Fruit fly (Drosophila melanogaster) whole organism, embryonic: ENCODE results near the gene Npc2g.

ENCODE experiments used
- Aef1 ChIP-seq: fragments of 200-800 bp; sonication (Bioruptor generic); IDR thresholded peaks from 3 replicates; pipeline ENCODE4 v1.3.6; 2022; ENCODE audit warnings: missing biosample characterization, missing genetic modification characterization
- Atf6 ChIP-seq: fragments of 200-800 bp; sonication (Bioruptor generic); IDR thresholded peaks from 2 replicates; pipeline ENCODE4 v1.3.6; 2022; ENCODE audit warnings: missing biosample characterization, missing genetic modification characterization
- CG10959 ChIP-seq: fragments of 200-800 bp; sonication (Bioruptor generic); IDR thresholded peaks from 2 replicates; pipeline ENCODE4 v1.3.6; 2022; ENCODE audit warnings: missing biosample characterization, missing genetic modification characterization
- CG11085 ChIP-seq: fragments of 200-800 bp; sonication (Bioruptor generic); IDR thresholded peaks from 2 replicates; pipeline ENCODE4 v1.3.6; 2022; ENCODE audit warnings: missing biosample characterization, missing genetic modification characterization
- CG11247 ChIP-seq: fragments of 200-800 bp; sonication (Bioruptor generic); IDR thresholded peaks from 2 replicates; pipeline ENCODE4 v1.3.6; 2022; ENCODE audit warnings: missing biosample characterization, missing genetic modification characterization
- CG12391 ChIP-seq: fragments of 200-800 bp; sonication (Bioruptor generic); optimal IDR thresholded peaks from 3 replicates; lab custom pipeline; 2018; ENCODE audit warnings: missing biosample characterization, mild to moderate bottlenecking, missing genetic modification characterization, moderate library complexity
- CG15073 ChIP-seq: fragments of 200-800 bp; sonication (Bioruptor generic); optimal IDR thresholded peaks from 2 replicates; lab custom pipeline; 2016; ENCODE audit warnings: missing biosample characterization, missing genetic modification characterization
- CG15601 ChIP-seq: fragments of 200-800 bp; sonication (Bioruptor generic); optimal IDR thresholded peaks from 3 replicates; lab custom pipeline; 2019; ENCODE audit warnings: missing biosample characterization, mild to moderate bottlenecking, missing genetic modification characterization, moderate library complexity
- CG18619 ChIP-seq: fragments of 200-800 bp; sonication (Bioruptor generic); optimal IDR thresholded peaks from 3 replicates; lab custom pipeline; 2017; ENCODE audit warnings: missing biosample characterization, mild to moderate bottlenecking, missing genetic modification characterization
- CG2202 ChIP-seq: fragments of 200-800 bp; sonication (Bioruptor generic); optimal IDR thresholded peaks from 2 replicates; lab custom pipeline; 2018; ENCODE audit warnings: missing biosample characterization, mild to moderate bottlenecking, missing genetic modification characterization
- CG32767 ChIP-seq: fragments of 200-800 bp; sonication (Bioruptor generic); IDR thresholded peaks from 2 replicates; pipeline ENCODE4 v1.3.6; 2022; ENCODE audit warnings: missing biosample characterization, missing genetic modification characterization
- CG3995 ChIP-seq: fragments of 200-800 bp; sonication (Bioruptor generic); optimal IDR thresholded peaks from 3 replicates; lab custom pipeline; 2016; ENCODE audit warnings: missing biosample characterization, missing genetic modification characterization
- CG4424 ChIP-seq: fragments of 200-800 bp; sonication (Bioruptor generic); optimal IDR thresholded peaks from 3 replicates; lab custom pipeline; 2016; ENCODE audit warnings: missing biosample characterization, missing genetic modification characterization
- CG4707 ChIP-seq: fragments of 200-800 bp; sonication (Bioruptor generic); optimal IDR thresholded peaks from 2 replicates; lab custom pipeline; 2018; ENCODE audit warnings: missing biosample characterization, mild to moderate bottlenecking, missing genetic modification characterization, moderate library complexity
- CG4730 ChIP-seq: fragments of 200-800 bp; sonication (Bioruptor generic); IDR thresholded peaks from 2 replicates; pipeline ENCODE4 v1.3.6; 2022; ENCODE audit warnings: missing biosample characterization, missing genetic modification characterization
- CG4820 ChIP-seq: fragments of 200-800 bp; sonication (Bioruptor generic); optimal IDR thresholded peaks from 3 replicates; lab custom pipeline; 2016; ENCODE audit warnings: missing biosample characterization, missing genetic modification characterization
- CG5953 ChIP-seq: fragments of 200-800 bp; sonication (Bioruptor generic); IDR thresholded peaks from 2 replicates; pipeline ENCODE4 v1.3.6; 2022; ENCODE audit warnings: missing biosample characterization, missing genetic modification characterization
- CG6175 ChIP-seq: fragments of 200-800 bp; sonication (Bioruptor generic); IDR thresholded peaks from 3 replicates; pipeline ENCODE4 v1.3.6; 2022; ENCODE audit warnings: missing biosample characterization, missing genetic modification characterization
- CG6272 ChIP-seq: fragments of 200-800 bp; sonication (Bioruptor generic); IDR thresholded peaks from 2 replicates; pipeline ENCODE4 v1.3.6; 2022; ENCODE audit warnings: missing biosample characterization, missing genetic modification characterization
- CG7963 ChIP-seq: fragments of 200-800 bp; sonication (Bioruptor generic); IDR thresholded peaks from 3 replicates; pipeline ENCODE4 v1.3.6; 2022; ENCODE audit warnings: missing biosample characterization, missing genetic modification characterization; ENCODE audit not compliant: partially characterized antibody
- CG8944 ChIP-seq: fragments of 200-800 bp; sonication (Bioruptor generic); optimal IDR thresholded peaks from 3 replicates; lab custom pipeline; 2016; ENCODE audit warnings: missing biosample characterization, missing genetic modification characterization
- CG9437 ChIP-seq: fragments of 200-800 bp; sonication (Bioruptor generic); optimal IDR thresholded peaks from 2 replicates; lab custom pipeline; 2018; ENCODE audit warnings: missing biosample characterization, mild to moderate bottlenecking, missing genetic modification characterization
- Chrac-16 ChIP-seq: fragments of 200-800 bp; sonication (Bioruptor generic); optimal IDR thresholded peaks from 3 replicates; lab custom pipeline; 2016; ENCODE audit warnings: missing biosample characterization, missing genetic modification characterization
- CoRest ChIP-seq: fragments of 200-800 bp; sonication (Bioruptor generic); optimal IDR thresholded peaks from 3 replicates; lab custom pipeline; 2018; ENCODE audit warnings: missing biosample characterization, mild to moderate bottlenecking, missing genetic modification characterization, moderate library complexity
- D19B ChIP-seq: fragments of 200-800 bp; sonication (Bioruptor generic); optimal IDR thresholded peaks from 2 replicates; lab custom pipeline; 2017; ENCODE audit warnings: missing biosample characterization, mild to moderate bottlenecking, missing genetic modification characterization
- Dek ChIP-seq: fragments of 200-800 bp; sonication (Bioruptor generic); optimal IDR thresholded peaks from 3 replicates; lab custom pipeline; 2019; ENCODE audit warnings: missing biosample characterization, mild to moderate bottlenecking, missing genetic modification characterization, moderate library complexity
- E2f1 ChIP-seq: fragments of 200-800 bp; sonication (Bioruptor generic); IDR thresholded peaks from 2 replicates; pipeline ENCODE4 v1.3.6; 2022; ENCODE audit warnings: missing biosample characterization, missing genetic modification characterization
- E2f2 ChIP-seq: fragments of 200-800 bp; sonication (Bioruptor generic); IDR thresholded peaks from 2 replicates; pipeline ENCODE4 v1.3.6; 2022; ENCODE audit warnings: missing biosample characterization, missing genetic modification characterization
- Ets65A ChIP-seq: fragments of 200-800 bp; sonication (Bioruptor generic); peaks from one replicate; lab custom pipeline; 2016; ENCODE audit warnings: missing biosample characterization, missing genetic modification characterization
- Ets97D ChIP-seq: fragments of 200-800 bp; sonication (Bioruptor generic); optimal IDR thresholded peaks from 3 replicates; lab custom pipeline; 2016; ENCODE audit warnings: missing biosample characterization, missing genetic modification characterization
- Fer2 ChIP-seq: fragments of 200-800 bp; sonication (Bioruptor generic); optimal IDR thresholded peaks from 2 replicates; lab custom pipeline; 2018; ENCODE audit warnings: missing biosample characterization, mild to moderate bottlenecking, missing genetic modification characterization, moderate library complexity
- HLHmδ ChIP-seq: fragments of 200-800 bp; sonication (Bioruptor generic); optimal IDR thresholded peaks from 2 replicates; lab custom pipeline; 2018; ENCODE audit warnings: missing biosample characterization, mild to moderate bottlenecking, missing genetic modification characterization, moderate library complexity
- Hr39 ChIP-seq: fragments of >200 bp; optimal IDR thresholded peaks from 2 replicates; lab custom pipeline; 2017
- Hsf ChIP-seq: fragments of 200-800 bp; sonication (Bioruptor generic); optimal IDR thresholded peaks from 3 replicates; lab custom pipeline; 2016; ENCODE audit warnings: missing biosample characterization, missing genetic modification characterization
- Scr ChIP-seq: fragments of 200-800 bp; sonication (Bioruptor generic); IDR thresholded peaks from 2 replicates; pipeline ENCODE4 v1.3.6; 2022; ENCODE audit warnings: missing biosample characterization, missing genetic modification characterization; ENCODE audit not compliant: partially characterized antibody
- Sox102F ChIP-seq: fragments of 200-800 bp; sonication (Bioruptor generic); optimal IDR thresholded peaks from 2 replicates; lab custom pipeline; 2018; ENCODE audit warnings: missing biosample characterization, mild to moderate bottlenecking, missing genetic modification characterization, moderate library complexity
- Spps ChIP-seq: fragments of 200-800 bp; sonication (Bioruptor generic); optimal IDR thresholded peaks from 2 replicates; lab custom pipeline; 2018; ENCODE audit warnings: missing biosample characterization, mild to moderate bottlenecking, missing genetic modification characterization
- cg ChIP-seq: fragments of 200-800 bp; sonication (Bioruptor generic); optimal IDR thresholded peaks from 3 replicates; lab custom pipeline; 2019; ENCODE audit warnings: missing biosample characterization, mild to moderate bottlenecking, missing genetic modification characterization, moderate library complexity
- fd3F ChIP-seq: fragments of 200-800 bp; sonication (Bioruptor generic); optimal IDR thresholded peaks from 2 replicates; lab custom pipeline; 2018; ENCODE audit warnings: missing biosample characterization, mild to moderate bottlenecking, missing genetic modification characterization, moderate library complexity
- ftz-f1 ChIP-seq: fragments of 200-800 bp; sonication (Bioruptor generic); optimal IDR thresholded peaks from 2 replicates; lab custom pipeline; 2016; ENCODE audit warnings: missing biosample characterization, missing genetic modification characterization
- gsb-n ChIP-seq: fragments of 200-800 bp; sonication (Bioruptor generic); optimal IDR thresholded peaks from 3 replicates; lab custom pipeline; 2018; ENCODE audit warnings: missing biosample characterization, mild to moderate bottlenecking, missing genetic modification characterization
- gt ChIP-seq: fragments of 200-800 bp; sonication (Bioruptor generic); IDR thresholded peaks from 2 replicates; pipeline ENCODE4 v1.3.6; 2022; ENCODE audit warnings: missing biosample characterization, missing genetic modification characterization
- insv ChIP-seq, 2 experiments: fragments of 200-800 bp; sonication (Bioruptor generic); optimal IDR thresholded peaks; 3 replicates each; lab custom pipeline; 2016 to 2018; ENCODE audit warnings: missing biosample characterization in 2 of 2, missing genetic modification characterization in 2 of 2
- inv ChIP-seq: fragments of 200-800 bp; sonication (Bioruptor generic); IDR thresholded peaks from 2 replicates; pipeline ENCODE4 v1.3.6; 2022; ENCODE audit warnings: missing biosample characterization, missing genetic modification characterization; ENCODE audit not compliant: partially characterized antibody
- ken ChIP-seq: fragments of 200-800 bp; sonication (Bioruptor generic); IDR thresholded peaks from 3 replicates; pipeline ENCODE4 v1.3.6; 2022; ENCODE audit warnings: missing biosample characterization, missing genetic modification characterization
- nom ChIP-seq: fragments of 200-800 bp; sonication (Bioruptor generic); optimal IDR thresholded peaks from 2 replicates; lab custom pipeline; 2017; ENCODE audit warnings: missing biosample characterization, missing genetic modification characterization, mild to moderate bottlenecking, moderate library complexity, missing genetic modification reagents
- prd ChIP-seq, 3 experiments: fragments of >200 bp in 2 of 3; fragments of 200-800 bp in 1 of 3; sonication (Bioruptor generic) in 1 of 3; optimal IDR thresholded peaks in 2 of 3; IDR thresholded peaks in 1 of 3; 2 replicates in 2 of 3; 3 replicates in 1 of 3; pipeline versions ENCODE4 v1.3.6 to Lab custom; 2017 to 2022; ENCODE audit warnings: missing biosample characterization in 1 of 3, missing genetic modification characterization in 1 of 3
- ranshi ChIP-seq: fragments of 200-800 bp; sonication (Bioruptor generic); IDR thresholded peaks from 2 replicates; pipeline ENCODE4 v1.3.6; 2022; ENCODE audit warnings: missing biosample characterization, missing genetic modification characterization
- slp2 ChIP-seq: fragments of 200-800 bp; sonication (Bioruptor generic); optimal IDR thresholded peaks from 2 replicates; lab custom pipeline; 2016; ENCODE audit warnings: missing biosample characterization, missing genetic modification characterization
- sug ChIP-seq: fragments of 200-800 bp; optimal IDR thresholded peaks from 2 replicates; lab custom pipeline; 2019; ENCODE audit warnings: missing biosample characterization, mild to moderate bottlenecking, missing genetic modification characterization, moderate library complexity
- vfl ChIP-seq: fragments of 200-800 bp; sonication (Bioruptor generic); optimal IDR thresholded peaks from 2 replicates; lab custom pipeline; 2016; ENCODE audit warnings: missing biosample characterization, missing genetic modification characterization
- zen ChIP-seq: fragments of 200-800 bp; sonication (Bioruptor generic); optimal IDR thresholded peaks from 3 replicates; lab custom pipeline; 2018; ENCODE audit warnings: missing biosample characterization, mild to moderate bottlenecking, missing genetic modification characterization, moderate library complexity

The Npc2g gene

dm6 chr3R:30761140-30761539 is 16.1 kb upstream of the Npc2g start (continued):
- TF ChIP-seq prd (optimal IDR thresholded peaks at IDR 0.05; lab: Kevin White, UChicago) (no peak), prd (GFP tag; IDR thresholded peaks at IDR 0.05; lab: Robert Waterston, UW) (peak; percentile 69; the same call in 2 of the 3 replicates), insv (GFP tag; optimal IDR thresholded peaks at IDR 0.05; lab: Kevin White, UChicago) (no peak), gsb-n (peak; percentile 50), CG4820 (peak; percentile 40), Spps (tag; lab: Kevin White, UChicago) (peak; percentile 50), ranshi (GFP tag; lab: Robert Waterston, UW) (no peak), ken (GFP tag; lab: Robert Waterston, UW) (peak; percentile 63), fd3F (GFP tag; lab: Kevin White, UChicago) (no peak), nom (GFP tag; lab: Kevin White, UChicago) (no peak), Dek (tag; lab: Kevin White, UChicago) (no peak), CG15073 (no peak), CoRest (tag; lab: Kevin White, UChicago) (peak; percentile 33), inv (no peak), slp2 (GFP tag; lab: Kevin White, UChicago) (peak; percentile 17), Chrac-16 (peak; percentile 21), CG15601 (peak; percentile 45), CG18619 (GFP tag; lab: Kevin White, UChicago) (no peak), CG9437 (no peak), Fer2 (no peak), Hsf (GFP tag; lab: Kevin White, UChicago) (peak; percentile 34), CG10959 (GFP tag; lab: Robert Waterston, UW) (0 out of 2 replicates have a peak, but pooled peaks have one; percentile 30), zen (tag; lab: Kevin White, UChicago) (peak; percentile 52), Scr (GFP tag; lab: Robert Waterston, UW) (no peak), CG4730 (GFP tag; lab: Robert Waterston, UW) (no peak), CG2202 (tag; lab: Kevin White, UChicago) (peak; percentile 63), D19B (GFP tag; lab: Kevin White, UChicago) (no peak), CG11085 (GFP tag; lab: Robert Waterston, UW) (no peak), cg (GFP tag; lab: Kevin White, UChicago) (no peak), Sox102F (GFP tag; lab: Kevin White, UChicago) (peak; percentile 52), Ets97D (GFP tag; lab: Kevin White, UChicago) (no peak), CG32767 (no peak), E2f1 (GFP tag; lab: Robert Waterston, UW) (peak; percentile 53), CG6272 (GFP tag; lab: Robert Waterston, UW) (0 out of 2 replicates have a peak, but pooled peaks have one; percentile 35), CG8944 (GFP tag; lab: Kevin White, UChicago) (no peak), CG7963 (GFP tag; lab: Robert Waterston, UW) (no peak), ftz-f1 (GFP tag; lab: Kevin White, UChicago) (no peak), CG4707 (GFP tag; lab: Kevin White, UChicago) (peak; percentile 77), Aef1 (GFP tag; lab: Robert Waterston, UW) (no peak; the same call in 2 of the 3 replicates), vfl (GFP tag; lab: Kevin White, UChicago) (no peak), CG4424 (GFP tag; lab: Kevin White, UChicago) (peak; percentile 70), Ets65A (GFP tag; lab: Kevin White, UChicago) (no peak), HLHmδ (GFP tag; lab: Kevin White, UChicago) (no peak), CG6175 (GFP tag; lab: Robert Waterston, UW) (no peak), Hr39 (lab: Kevin White, UChicago) (no peak), gt (no peak), CG11247 (GFP tag; lab: Robert Waterston, UW) (no peak), E2f2 (GFP tag; lab: Robert Waterston, UW) (no peak), CG12391 (tag; lab: Kevin White, UChicago) (peak; percentile 64), CG3995 (GFP tag; lab: Kevin White, UChicago) (no peak), CG5953 (GFP tag; lab: Robert Waterston, UW) (no peak), sug (tag; lab: Kevin White, UChicago) (no peak), Atf6 (no peak)
